Worm (Caenorhabditis elegans) whole organism, L4/young adult: Measurements from ENCODE around the gene str-15.

Source experiments
- W03F9.2 ChIP-seq: fragments of 150-350 bp; optimal IDR thresholded peaks from 2 replicates; lab custom pipeline; 2014; ENCODE audit warnings: missing biosample characterization, missing genetic modification characterization
- him-1 ChIP-seq: sonication (generic microtip); optimal IDR thresholded peaks from 2 replicates; lab custom pipeline; 2016; ENCODE audit warnings: missing genotype, missing genetic modification reagents, missing genetic modification characterization, missing compliant biosample characterization

- no peak for TF ChIP-seq him-1
- TF ChIP-seq W03F9.2 (tag; lab: Kevin White, UChicago) = no peak
These were observed 20.7 kb upstream of the str-15 start, which contains the start of gene T08G3.11 for ce11 chrV:16479275-16479674.
